Worm (Caenorhabditis elegans) whole organism, L4/young adult: Measurements from ENCODE around the gene mec-17.

Experiments
- W03F9.2 ChIP-seq: fragments of 150-350 bp; optimal IDR thresholded peaks from 2 replicates; lab custom pipeline; 2014; ENCODE audit warnings: missing biosample characterization, missing genetic modification characterization
- him-1 ChIP-seq: sonication (generic microtip); optimal IDR thresholded peaks from 2 replicates; lab custom pipeline; 2016; ENCODE audit warnings: missing genotype, missing genetic modification reagents, missing genetic modification characterization, missing compliant biosample characterization

- no peak for TF ChIP-seq W03F9.2 (tag; lab: Kevin White, UChicago)
- no peak for TF ChIP-seq him-1 (tag; lab: Kevin White, UChicago)
These were observed at the start of gene mec-17 for ce11 chrIV:7987083-7987482.
